Fruit fly (Drosophila melanogaster) whole organism, embryonic: ENCODE measurements around the gene IntS2.
A peak's percentile ranks its signal among the peaks of the same experiment; 100 is the strongest.

ENCODE experiments used
- C15 ChIP-seq: fragments of 200-800 bp; sonication (Bioruptor generic); IDR thresholded peaks from 3 replicates; pipeline ENCODE4 v1.3.6; 2022; ENCODE audit warnings: missing biosample characterization, missing genetic modification characterization
- CG10979 ChIP-seq: fragments of 200-800 bp; sonication (Bioruptor generic); optimal IDR thresholded peaks from 2 replicates; lab custom pipeline; 2018; ENCODE audit warnings: missing biosample characterization, mild to moderate bottlenecking, missing genetic modification characterization, moderate library complexity
- CG11093 ChIP-seq: fragments of 200-800 bp; sonication (Bioruptor generic); IDR thresholded peaks from 3 replicates; pipeline ENCODE4 v1.3.6; 2022; ENCODE audit warnings: missing biosample characterization, missing genetic modification characterization
- CG12391 ChIP-seq: fragments of 200-800 bp; sonication (Bioruptor generic); optimal IDR thresholded peaks from 3 replicates; lab custom pipeline; 2018; ENCODE audit warnings: missing biosample characterization, mild to moderate bottlenecking, missing genetic modification characterization, moderate library complexity
- CG13287 ChIP-seq: fragments of 200-800 bp; sonication (Bioruptor generic); IDR thresholded peaks from 2 replicates; pipeline ENCODE4 v1.3.6; 2022; ENCODE audit warnings: missing biosample characterization, missing genetic modification characterization; ENCODE audit not compliant: partially characterized antibody
- CG13894 ChIP-seq: fragments of 200-800 bp; sonication (Bioruptor generic); optimal IDR thresholded peaks from 3 replicates; lab custom pipeline; 2018; ENCODE audit warnings: missing biosample characterization, mild to moderate bottlenecking, missing genetic modification characterization, moderate library complexity
- CG15011 ChIP-seq: fragments of 200-800 bp; sonication (Bioruptor generic); optimal IDR thresholded peaks from 3 replicates; lab custom pipeline; 2018; ENCODE audit warnings: missing biosample characterization, mild to moderate bottlenecking, missing genetic modification characterization
- CG15601 ChIP-seq: fragments of 200-800 bp; sonication (Bioruptor generic); optimal IDR thresholded peaks from 3 replicates; lab custom pipeline; 2019; ENCODE audit warnings: missing biosample characterization, mild to moderate bottlenecking, missing genetic modification characterization, moderate library complexity
- CG15696 ChIP-seq: fragments of 200-800 bp; sonication (Bioruptor generic); optimal IDR thresholded peaks from 2 replicates; lab custom pipeline; 2019; ENCODE audit warnings: missing biosample characterization, mild to moderate bottlenecking, missing genetic modification characterization, moderate library complexity
- CG17912 ChIP-seq: fragments of 200-800 bp; sonication (Bioruptor generic); optimal IDR thresholded peaks from 2 replicates; lab custom pipeline; 2018; ENCODE audit warnings: missing biosample characterization, mild to moderate bottlenecking, missing genetic modification characterization
- CG18476 ChIP-seq: fragments of 200-800 bp; sonication (Bioruptor generic); optimal IDR thresholded peaks from 2 replicates; lab custom pipeline; 2016; ENCODE audit warnings: missing biosample characterization, mild to moderate bottlenecking, missing genetic modification characterization
- CG2678 ChIP-seq: fragments of 200-800 bp; sonication (Bioruptor generic); optimal IDR thresholded peaks from 3 replicates; lab custom pipeline; 2019; ENCODE audit warnings: missing biosample characterization, mild to moderate bottlenecking, missing genetic modification characterization, moderate library complexity
- CG3065 ChIP-seq: fragments of 200-800 bp; sonication (Bioruptor generic); optimal IDR thresholded peaks from 2 replicates; lab custom pipeline; 2016; ENCODE audit warnings: missing biosample characterization, missing genetic modification characterization
- CG31365 ChIP-seq: fragments of 200-800 bp; sonication (Bioruptor generic); optimal IDR thresholded peaks from 2 replicates; lab custom pipeline; 2018; ENCODE audit warnings: missing biosample characterization, mild to moderate bottlenecking, missing genetic modification characterization
- CG6175 ChIP-seq: fragments of 200-800 bp; sonication (Bioruptor generic); IDR thresholded peaks from 3 replicates; pipeline ENCODE4 v1.3.6; 2022; ENCODE audit warnings: missing biosample characterization, missing genetic modification characterization
- CG6813 ChIP-seq: fragments of 200-800 bp; sonication (Bioruptor generic); optimal IDR thresholded peaks from 2 replicates; lab custom pipeline; 2017; ENCODE audit warnings: missing biosample characterization, missing genetic modification characterization, mild to moderate bottlenecking, moderate library complexity, missing genetic modification reagents
- CG8281 ChIP-seq: fragments of 200-800 bp; sonication (Bioruptor generic); optimal IDR thresholded peaks from 2 replicates; lab custom pipeline; 2018; ENCODE audit warnings: missing biosample characterization, mild to moderate bottlenecking, missing genetic modification characterization, moderate library complexity
- CG8290 ChIP-seq, 3 experiments: fragments of 200-800 bp; sonication (Bioruptor generic); optimal IDR thresholded peaks; 2 replicates each; lab custom pipeline; 2016 to 2019; ENCODE audit warnings: missing biosample characterization in 3 of 3, missing genetic modification characterization in 3 of 3, mild to moderate bottlenecking in 2 of 3, moderate library complexity in 1 of 3
- CHES-1-like ChIP-seq: fragments of 200-800 bp; sonication (Bioruptor generic); optimal IDR thresholded peaks from 2 replicates; lab custom pipeline; 2016; ENCODE audit warnings: missing biosample characterization, missing genetic modification characterization
- CTCF ChIP-seq: fragments of 200-800 bp; sonication (Bioruptor generic); optimal IDR thresholded peaks from 2 replicates; lab custom pipeline; 2017; ENCODE audit warnings: missing biosample characterization, mild to moderate bottlenecking, missing genetic modification characterization, moderate library complexity
- CrebB ChIP-seq: fragments of 200-800 bp; sonication (Bioruptor generic); optimal IDR thresholded peaks from 3 replicates; lab custom pipeline; 2018; ENCODE audit warnings: missing biosample characterization, mild to moderate bottlenecking, missing genetic modification characterization
- Doc3 ChIP-seq: fragments of 200-800 bp; sonication (Bioruptor generic); IDR thresholded peaks from 3 replicates; pipeline ENCODE4 v1.3.6; 2022; ENCODE audit warnings: missing biosample characterization, missing genetic modification characterization; ENCODE audit not compliant: partially characterized antibody
- Fer1 ChIP-seq: fragments of 200-800 bp; sonication (Bioruptor generic); optimal IDR thresholded peaks from 2 replicates; lab custom pipeline; 2017; ENCODE audit warnings: missing biosample characterization, mild to moderate bottlenecking, missing genetic modification characterization
- Gsc ChIP-seq: fragments of 200-800 bp; sonication (Bioruptor generic); IDR thresholded peaks from 2 replicates; pipeline ENCODE4 v1.3.6; 2022; ENCODE audit warnings: missing biosample characterization, missing genetic modification characterization
- HLH4C ChIP-seq: fragments of 200-800 bp; sonication (Bioruptor generic); IDR thresholded peaks from 3 replicates; pipeline ENCODE4 v1.3.6; 2022; ENCODE audit warnings: missing biosample characterization, missing genetic modification characterization; ENCODE audit not compliant: partially characterized antibody
- HmgZ ChIP-seq: fragments of 200-800 bp; sonication (Bioruptor generic); optimal IDR thresholded peaks from 2 replicates; lab custom pipeline; 2018; ENCODE audit warnings: missing biosample characterization, mild to moderate bottlenecking, missing genetic modification characterization
- Hr78 ChIP-seq, 2 experiments: fragments of 200-800 bp in 1 of 2; fragments of >200 bp in 1 of 2; sonication (Bioruptor generic) in 1 of 2; optimal IDR thresholded peaks; 2 replicates each; lab custom pipeline; 2017 to 2019; ENCODE audit warnings: missing biosample characterization in 2 of 2, missing genetic modification characterization in 2 of 2, mild to moderate bottlenecking in 1 of 2, moderate library complexity in 1 of 2
- Jarid2 ChIP-seq: fragments of 200-800 bp; sonication (Bioruptor generic); optimal IDR thresholded peaks from 3 replicates; lab custom pipeline; 2017; ENCODE audit warnings: mild to moderate bottlenecking, missing biosample characterization, missing genetic modification reagents, missing genetic modification characterization
- Nf-YC ChIP-seq: fragments of 200-800 bp; optimal IDR thresholded peaks from 3 replicates; lab custom pipeline; 2019; ENCODE audit warnings: missing biosample characterization, mild to moderate bottlenecking, missing genetic modification characterization, moderate library complexity
- NfI ChIP-seq: fragments of 200-800 bp; sonication (Bioruptor generic); optimal IDR thresholded peaks from 3 replicates; lab custom pipeline; 2018; ENCODE audit warnings: missing biosample characterization, mild to moderate bottlenecking, missing genetic modification characterization, moderate library complexity
- Sox102F ChIP-seq: fragments of 200-800 bp; sonication (Bioruptor generic); optimal IDR thresholded peaks from 2 replicates; lab custom pipeline; 2018; ENCODE audit warnings: missing biosample characterization, mild to moderate bottlenecking, missing genetic modification characterization, moderate library complexity
- Ssrp ChIP-seq: fragments of 200-800 bp; sonication (Bioruptor generic); optimal IDR thresholded peaks from 2 replicates; lab custom pipeline; 2018; ENCODE audit warnings: missing biosample characterization, mild to moderate bottlenecking, missing genetic modification characterization, moderate library complexity
- Vsx1 ChIP-seq: fragments of 200-800 bp; sonication (Bioruptor generic); optimal IDR thresholded peaks from 2 replicates; lab custom pipeline; 2017; ENCODE audit warnings: missing biosample characterization, mild to moderate bottlenecking, missing genetic modification characterization, missing genetic modification reagents
- br ChIP-seq: fragments of >200 bp; optimal IDR thresholded peaks from 2 replicates; lab custom pipeline; 2017
- btn ChIP-seq: fragments of 200-800 bp; sonication (Bioruptor generic); optimal IDR thresholded peaks from 2 replicates; lab custom pipeline; 2016; ENCODE audit warnings: missing biosample characterization, missing genetic modification characterization
- ems ChIP-seq: fragments of 200-800 bp; sonication (Bioruptor generic); optimal IDR thresholded peaks from 3 replicates; lab custom pipeline; 2016; ENCODE audit warnings: missing biosample characterization, missing genetic modification characterization
- ind ChIP-seq: fragments of 200-800 bp; sonication (Bioruptor generic); optimal IDR thresholded peaks from 3 replicates; lab custom pipeline; 2016; ENCODE audit warnings: missing biosample characterization, missing genetic modification characterization
- knrl ChIP-seq: fragments of 200-800 bp; sonication (Bioruptor generic); IDR thresholded peaks from 3 replicates; pipeline ENCODE4 v1.3.6; 2022; ENCODE audit warnings: missing biosample characterization, missing genetic modification characterization; ENCODE audit not compliant: partially characterized antibody
- lab ChIP-seq: fragments of 200-800 bp; sonication (Bioruptor generic); optimal IDR thresholded peaks from 3 replicates; lab custom pipeline; 2017; ENCODE audit warnings: missing biosample characterization, missing genetic modification characterization, mild to moderate bottlenecking, moderate library complexity, missing genetic modification reagents
- pita ChIP-seq: fragments of 200-800 bp; sonication (Bioruptor generic); optimal IDR thresholded peaks from 2 replicates; lab custom pipeline; 2017; ENCODE audit warnings: missing biosample characterization, mild to moderate bottlenecking, missing genetic modification characterization
- pzg ChIP-seq: fragments of 200-800 bp; sonication (Bioruptor generic); optimal IDR thresholded peaks from 3 replicates; lab custom pipeline; 2018; ENCODE audit warnings: missing biosample characterization, mild to moderate bottlenecking, missing genetic modification characterization, moderate library complexity
- run ChIP-seq: fragments of 200-800 bp; sonication (Bioruptor generic); optimal IDR thresholded peaks from 3 replicates; lab custom pipeline; 2018; ENCODE audit warnings: missing biosample characterization, mild to moderate bottlenecking, missing genetic modification characterization
- shn ChIP-seq: fragments of 200-800 bp; sonication (Bioruptor generic); optimal IDR thresholded peaks from 3 replicates; lab custom pipeline; 2016; ENCODE audit warnings: missing biosample characterization, missing genetic modification characterization
- sisA ChIP-seq: fragments of 200-800 bp; sonication (Bioruptor generic); IDR thresholded peaks from 2 replicates; pipeline ENCODE4 v1.3.6; 2022; ENCODE audit warnings: missing biosample characterization, missing genetic modification characterization
- sqz ChIP-seq: fragments of 200-800 bp; sonication (Bioruptor generic); optimal IDR thresholded peaks from 3 replicates; lab custom pipeline; 2018; ENCODE audit warnings: missing biosample characterization, mild to moderate bottlenecking, missing genetic modification characterization
- stwl ChIP-seq: fragments of 200-800 bp; sonication (Bioruptor generic); optimal IDR thresholded peaks from 3 replicates; lab custom pipeline; 2018; ENCODE audit warnings: missing biosample characterization, mild to moderate bottlenecking, missing genetic modification characterization, moderate library complexity
- tup ChIP-seq: fragments of 200-800 bp; sonication (Bioruptor generic); optimal IDR thresholded peaks from 2 replicates; lab custom pipeline; 2016; ENCODE audit warnings: missing biosample characterization, mild to moderate bottlenecking, missing genetic modification characterization, moderate library complexity
- unpg ChIP-seq: fragments of 200-800 bp; sonication (Bioruptor generic); optimal IDR thresholded peaks from 3 replicates; lab custom pipeline; 2018; ENCODE audit warnings: missing biosample characterization, mild to moderate bottlenecking, missing genetic modification characterization, moderate library complexity
- vvl ChIP-seq: fragments of 200-800 bp; sonication (Bioruptor generic); IDR thresholded peaks from 2 replicates; pipeline ENCODE4 v1.3.6; 2022; ENCODE audit warnings: missing biosample characterization, missing genetic modification characterization
- z ChIP-seq: fragments of 200-800 bp; sonication (Bioruptor generic); IDR thresholded peaks from 3 replicates; pipeline ENCODE4 v1.3.6; 2022; ENCODE audit warnings: missing biosample characterization, missing genetic modification characterization

IntS2 gene

dm6 chrX:17695641-17696040, 39.0 kb upstream of the IntS2 start (continued):
- TF ChIP-seq Fer1 (GFP tag; lab: Kevin White, UChicago) (no peak), CG15011 (GFP tag; lab: Kevin White, UChicago) (no peak), CG31365 (tag; lab: Kevin White, UChicago) (no peak), CG15601 (tag; lab: Kevin White, UChicago) (peak; percentile 3), CG13287 (GFP tag; lab: Robert Waterston, UW) (peak; percentile 20; the same call in 1 of the 2 replicates), CrebB (tag; lab: Kevin White, UChicago) (no peak), ind (GFP tag; lab: Kevin White, UChicago) (no peak), Nf-YC (tag; lab: Kevin White, UChicago) (no peak), sqz (no peak), Jarid2 (GFP tag; lab: Kevin White, UChicago) (no peak), stwl (peak; percentile 32), vvl (GFP tag; lab: Robert Waterston, UW) (peak; percentile 38; the same call in 1 of the 2 replicates), run (no peak), ems (GFP tag; lab: Kevin White, UChicago) (no peak), C15 (GFP tag; lab: Robert Waterston, UW) (no peak), CG8290 (GFP tag; optimal IDR thresholded peaks at IDR 0.05; lab: Kevin White, UChicago) (no peak), CG8290 (tag; optimal IDR thresholded peaks at IDR 0.05; lab: Kevin White, UChicago) (peak in 1 of 2 experiments; percentile 44), CG11093 (GFP tag; lab: Robert Waterston, UW) (no peak), CG17912 (GFP tag; lab: Kevin White, UChicago) (no peak), Vsx1 (GFP tag; lab: Kevin White, UChicago) (peak; percentile 37), CG2678 (no peak), z (GFP tag; lab: Robert Waterston, UW) (no peak), CTCF (peak; percentile 93), pzg (GFP tag; lab: Kevin White, UChicago) (no peak), CG18476 (GFP tag; lab: Kevin White, UChicago) (no peak), CG6175 (no peak), Gsc (GFP tag; lab: Robert Waterston, UW) (no peak), CHES-1-like (GFP tag; lab: Kevin White, UChicago) (no peak), CG13894 (tag; lab: Kevin White, UChicago) (peak; percentile 22), HmgZ (peak; percentile 55), pita (GFP tag; lab: Kevin White, UChicago) (peak; percentile 74), Sox102F (GFP tag; lab: Kevin White, UChicago) (no peak), NfI (GFP tag; lab: Kevin White, UChicago) (no peak)

- TF ChIP-seq CG10979 (tag; lab: Kevin White, UChicago) = peak; percentile 36
- TF ChIP-seq Hr78 (GFP tag; optimal IDR thresholded peaks at IDR 0.05; lab: Kevin White, UChicago) = no peak
- TF ChIP-seq Doc3 (GFP tag; lab: Robert Waterston, UW) = no peak
- TF ChIP-seq br (lab: Kevin White, UChicago) = no peak
- TF ChIP-seq run = no peak
- no peak for TF ChIP-seq CG8281 (tag; lab: Kevin White, UChicago)
- TF ChIP-seq CG15696 = no peak
- TF ChIP-seq knrl = no peak
- no peak for TF ChIP-seq shn (GFP tag; lab: Kevin White, UChicago)
- peak; percentile 30; the same call in 1 of the 2 replicates for TF ChIP-seq sisA (GFP tag; lab: Robert Waterston, UW)
- TF ChIP-seq Ssrp (tag; lab: Kevin White, UChicago) = no peak
- peak; percentile 9 for TF ChIP-seq CG6813 (GFP tag; lab: Kevin White, UChicago)
- TF ChIP-seq lab (GFP tag; lab: Kevin White, UChicago) = peak; percentile 24
- TF ChIP-seq unpg = peak; percentile 1
- TF ChIP-seq CG3065 = no peak
- TF ChIP-seq HLH4C = no peak
- peak; percentile 10 for TF ChIP-seq CG12391
- TF ChIP-seq btn = no peak
- no peak for TF ChIP-seq tup (GFP tag; lab: Kevin White, UChicago)
Measured at dm6 chrX:17694873-17695446, 38.3 kb upstream of the IntS2 start.
